Fruit fly (Drosophila melanogaster) whole organism, embryonic: ENCODE data around the gene AsnRS.

Source experiments
- CG1602 ChIP-seq: fragments of 200-800 bp; sonication (Bioruptor generic); optimal IDR thresholded peaks from 3 replicates; lab custom pipeline; 2016; ENCODE audit warnings: missing biosample characterization, missing genetic modification characterization
- CG2129 ChIP-seq: fragments of 200-800 bp; sonication (Bioruptor generic); IDR thresholded peaks from 2 replicates; pipeline ENCODE4 v1.3.6; 2022; ENCODE audit warnings: missing biosample characterization, missing genetic modification characterization; ENCODE audit not compliant: partially characterized antibody
- CG6854 ChIP-seq: fragments of 200-800 bp; sonication (Bioruptor generic); optimal IDR thresholded peaks from 3 replicates; lab custom pipeline; 2017; ENCODE audit warnings: missing biosample characterization, mild to moderate bottlenecking, missing genetic modification characterization
- CG7556 ChIP-seq: fragments of 200-800 bp; sonication (Bioruptor generic); optimal IDR thresholded peaks from 2 replicates; lab custom pipeline; 2017; ENCODE audit warnings: missing biosample characterization, mild to moderate bottlenecking, missing genetic modification characterization
- CkIIα-i1 ChIP-seq: fragments of 200-800 bp; sonication (Bioruptor generic); IDR thresholded peaks from 2 replicates; pipeline ENCODE4 v1.3.6; 2022; ENCODE audit warnings: missing biosample characterization, missing genetic modification characterization
- Lpt ChIP-seq: fragments of >200 bp; optimal IDR thresholded peaks from 2 replicates; lab custom pipeline; 2018; ENCODE audit warnings: missing biosample characterization, missing genetic modification characterization
- bab2 ChIP-seq: fragments of 200-800 bp; sonication (Bioruptor generic); optimal IDR thresholded peaks from 2 replicates; lab custom pipeline; 2016; ENCODE audit warnings: missing biosample characterization, missing genetic modification characterization
- esg ChIP-seq: fragments of 200-800 bp; sonication (Bioruptor generic); conservative IDR thresholded peaks from 2 replicates; pipeline ENCODE4 v1.3.6; 2022; ENCODE audit warnings: missing biosample characterization, missing genetic modification characterization
- insv ChIP-seq, 2 experiments: fragments of 200-800 bp; sonication (Bioruptor generic); optimal IDR thresholded peaks; 3 replicates each; lab custom pipeline; 2016 to 2018; ENCODE audit warnings: missing biosample characterization in 2 of 2, missing genetic modification characterization in 2 of 2
- lola ChIP-seq, 3 experiments: fragments of >200 bp in 2 of 3; fragments of 200-800 bp in 1 of 3; sonication (Bioruptor generic) in 1 of 3; optimal IDR thresholded peaks; 2 replicates each; lab custom pipeline; 2017 to 2019; ENCODE audit warnings: missing biosample characterization in 3 of 3, missing genetic modification characterization in 3 of 3, mild to moderate bottlenecking in 1 of 3, moderate library complexity in 1 of 3
- pzg ChIP-seq: fragments of 200-800 bp; sonication (Bioruptor generic); optimal IDR thresholded peaks from 3 replicates; lab custom pipeline; 2018; ENCODE audit warnings: missing biosample characterization, mild to moderate bottlenecking, missing genetic modification characterization, moderate library complexity
- stc ChIP-seq: fragments of 200-800 bp; sonication (Bioruptor generic); IDR thresholded peaks from 2 replicates; pipeline ENCODE4 v1.3.6; 2022; ENCODE audit warnings: missing biosample characterization, missing genetic modification characterization

- TF ChIP-seq esg (GFP tag; lab: Robert Waterston, UW) (no peak), CkIIα-i1 (GFP tag; lab: Robert Waterston, UW) (no peak), CG2129 (GFP tag; lab: Robert Waterston, UW) (no peak), pzg (GFP tag; lab: Kevin White, UChicago) (peak; percentile 54), CG1602 (no peak), insv (GFP tag; optimal IDR thresholded peaks at IDR 0.05; lab: Kevin White, UChicago) (peak in 1 of 2 experiments; percentile 91), CG7556 (no peak), Lpt (GFP tag; lab: Kevin White, UChicago) (no peak), stc (GFP tag; lab: Robert Waterston, UW) (no peak), CG6854 (GFP tag; lab: Kevin White, UChicago) (no peak), bab2 (peak; percentile 6), lola (GFP tag; optimal IDR thresholded peaks at IDR 0.05; lab: Kevin White, UChicago) (no peak)
These were observed 49.6 kb upstream of the AsnRS start, which contains the start of gene CG17568 for dm6 chr2L:19181153-19181892.
